Worm (Caenorhabditis elegans): Measurements from ENCODE around the gene clec-26.

clec-26 gene

DNA sequence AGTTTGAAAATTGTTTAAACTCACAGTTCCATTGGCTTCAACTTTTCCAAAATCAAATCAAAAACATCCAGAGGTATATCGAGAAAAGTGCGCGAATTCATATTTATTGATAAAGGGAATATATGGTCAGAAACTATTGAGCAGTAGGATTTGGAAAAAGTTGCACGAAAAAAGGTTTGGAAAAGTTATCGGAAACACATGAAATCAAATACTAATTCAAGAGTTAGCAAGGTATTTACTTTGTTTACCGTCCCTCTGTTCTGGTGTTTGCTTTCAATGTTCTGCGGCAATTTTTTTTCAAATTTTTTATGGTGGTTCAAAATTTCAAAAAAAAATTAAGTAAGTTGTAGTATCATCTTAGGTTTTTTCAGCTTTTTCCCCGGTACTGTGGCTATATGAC, 50.9 kb downstream of the clec-26 start, which contains the start of gene fbxa-45:
fbxa-45 (minus strand) TSS at position 101 of the 400 bp plus-strand sequence.
- TF ChIP-seq ama-1 (optimal IDR thresholded peaks at IDR 0.05) (no peak), ets-7 (tag; optimal IDR thresholded peaks at IDR 0.05) (no peak), ceh-13 (GFP tag; optimal IDR thresholded peaks at IDR 0.05) (no peak), flt-1 (GFP tag; IDR thresholded peaks at IDR 0.05) (no peak), tbx-37 (GFP tag; conservative IDR thresholded peaks at IDR 0.05) (no peak), tra-4 (tag; optimal IDR thresholded peaks at IDR 0.05) (no peak), ceh-36 (tag; optimal IDR thresholded peaks at IDR 0.05) (no peak), hnd-1 (tag; optimal IDR thresholded peaks at IDR 0.05) (no peak), F13C5.2 (tag; optimal IDR thresholded peaks at IDR 0.05) (no peak), scrt-1 (GFP tag; IDR thresholded peaks at IDR 0.05) (no peak), hmg-4 (GFP tag; optimal IDR thresholded peaks at IDR 0.05) (no peak), sea-1 (GFP tag; conservative IDR thresholded peaks at IDR 0.05) (no peak), tbx-11 (GFP tag; IDR thresholded peaks at IDR 0.05) (no peak), pes-1 (GFP tag; IDR thresholded peaks at IDR 0.05) (no peak), aly-1 (tag; optimal IDR thresholded peaks at IDR 0.05) (no peak)

All from whole organism, early embryonic.